Fruit fly (Drosophila melanogaster): ENCODE measurements around the gene Acsx2.

- TF ChIP-seq CG8159 (tag; optimal IDR thresholded peaks at IDR 0.05) (no peak), CG8301 (tag; optimal IDR thresholded peaks at IDR 0.05) (no peak), fd96Ca (GFP tag; IDR thresholded peaks at IDR 0.05) (no peak), CG34367 (tag; optimal IDR thresholded peaks at IDR 0.05) (no peak), CG15710 (tag; optimal IDR thresholded peaks at IDR 0.05) (no peak), CG10348 (GFP tag; IDR thresholded peaks at IDR 0.05) (no peak), D1 (tag; optimal IDR thresholded peaks at IDR 0.05) (no peak), CG9948 (tag; optimal IDR thresholded peaks at IDR 0.05) (no peak), Pif1A (GFP tag; optimal IDR thresholded peaks at IDR 0.05) (no peak)
Observed at dm6 chr3R:19813217-19813616, 34.7 kb downstream of the Acsx2 start.
